Fruit fly (Drosophila melanogaster): ENCODE data around the gene CG13950.

Gene CG13950

DNA sequence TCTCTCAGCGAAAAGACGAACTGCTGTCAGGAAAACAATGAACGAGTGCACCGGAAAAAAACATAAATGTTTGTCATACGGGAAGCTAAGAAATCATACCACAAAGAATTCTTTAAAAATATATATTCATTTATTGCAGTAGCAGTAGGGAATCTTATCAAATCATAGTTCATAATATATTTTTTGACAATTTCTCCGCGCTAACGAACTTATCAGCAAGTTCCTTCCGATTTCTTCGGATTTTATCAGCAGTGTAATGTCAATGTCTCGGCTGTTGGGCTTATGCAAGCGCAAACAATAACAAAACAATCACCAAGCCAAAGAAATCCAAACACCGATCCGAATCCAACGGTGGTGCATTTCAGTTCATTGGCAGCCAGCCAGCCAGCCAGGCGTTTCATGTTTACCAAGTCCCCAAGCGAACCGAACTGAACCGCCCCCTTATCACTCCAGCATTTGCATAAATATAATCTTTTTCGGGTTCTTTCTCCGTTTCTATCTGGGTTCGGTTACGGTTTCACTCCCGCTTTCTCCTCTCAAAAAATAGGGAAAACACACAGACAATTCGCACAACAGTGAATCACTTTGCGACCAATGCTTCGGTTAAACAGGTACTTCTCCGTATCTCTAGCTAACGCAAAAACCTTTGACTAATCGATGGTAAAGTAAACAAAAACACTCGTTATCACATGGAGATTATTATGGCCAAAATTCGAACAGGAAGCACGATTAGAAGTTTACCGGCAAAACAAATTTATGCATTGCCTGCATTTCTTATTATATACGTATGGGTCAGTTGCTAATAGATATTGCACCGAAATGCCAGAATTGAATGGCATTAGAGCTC, 32.3 kb upstream of the CG13950 start:
- TF ChIP-seq insv (optimal IDR thresholded peaks at IDR 0.05): no peak
- no peak for TF ChIP-seq psq (optimal IDR thresholded peaks at IDR 0.05)
- TF ChIP-seq Sin3A (optimal IDR thresholded peaks at IDR 0.05): no peak
- no peak for TF ChIP-seq Myc (optimal IDR thresholded peaks at IDR 0.05)
- TF ChIP-seq h (optimal IDR thresholded peaks at IDR 0.05): no peak
- no peak for TF ChIP-seq ttk (optimal IDR thresholded peaks at IDR 0.05)

DNA sequence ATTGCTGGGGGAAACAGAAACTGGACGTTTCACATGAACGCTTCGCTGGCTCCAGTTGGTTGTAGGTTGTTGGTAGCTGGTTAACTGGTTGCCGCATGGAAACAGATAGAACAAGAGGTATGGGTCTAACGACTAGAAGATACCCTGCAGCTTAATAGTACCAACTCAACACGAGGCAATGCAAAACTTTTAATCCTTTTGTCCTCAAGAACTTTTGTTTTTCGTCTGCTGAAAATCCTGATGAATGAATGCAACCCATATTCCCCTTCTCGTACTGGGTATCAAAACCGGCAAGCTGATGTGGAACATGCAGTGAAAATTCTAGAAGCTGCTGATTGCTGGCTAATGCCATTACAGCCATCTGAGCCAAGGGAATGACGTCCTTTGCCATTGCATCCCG, 22.0 kb upstream of the CG13950 start:
- no peak for TF ChIP-seq h (optimal IDR thresholded peaks at IDR 0.05)
- TF ChIP-seq Myc (optimal IDR thresholded peaks at IDR 0.05): no peak
- no peak for TF ChIP-seq ttk (optimal IDR thresholded peaks at IDR 0.05)
- no peak for TF ChIP-seq Sin3A (optimal IDR thresholded peaks at IDR 0.05)
- no peak for TF ChIP-seq insv (optimal IDR thresholded peaks at IDR 0.05)
- TF ChIP-seq psq (optimal IDR thresholded peaks at IDR 0.05): no peak

DNA sequence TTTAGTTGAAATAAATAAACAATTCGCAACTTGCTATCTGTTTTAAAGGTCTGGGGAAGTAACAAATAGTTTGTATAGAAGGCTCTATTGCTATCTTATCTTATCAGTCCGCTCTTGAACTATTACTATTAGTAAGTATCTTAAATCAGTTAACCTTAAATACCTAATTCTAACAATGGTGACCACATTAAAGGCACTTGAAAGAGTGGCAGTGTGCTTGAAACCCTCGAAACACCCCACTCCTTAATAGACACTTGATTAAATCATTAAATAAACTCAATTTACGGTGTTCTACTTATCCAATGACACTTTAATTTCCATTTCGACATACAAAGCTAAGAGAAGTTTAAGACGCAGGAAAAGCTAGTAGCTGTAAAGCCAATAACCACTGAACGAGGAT, 21.2 kb upstream of the CG13950 start:
- TF ChIP-seq Sin3A (optimal IDR thresholded peaks at IDR 0.05): no peak
- TF ChIP-seq h (optimal IDR thresholded peaks at IDR 0.05): no peak
- TF ChIP-seq psq (optimal IDR thresholded peaks at IDR 0.05): no peak
- TF ChIP-seq Myc (optimal IDR thresholded peaks at IDR 0.05): no peak
- no peak for TF ChIP-seq insv (optimal IDR thresholded peaks at IDR 0.05)
- TF ChIP-seq ttk (optimal IDR thresholded peaks at IDR 0.05): no peak

DNA sequence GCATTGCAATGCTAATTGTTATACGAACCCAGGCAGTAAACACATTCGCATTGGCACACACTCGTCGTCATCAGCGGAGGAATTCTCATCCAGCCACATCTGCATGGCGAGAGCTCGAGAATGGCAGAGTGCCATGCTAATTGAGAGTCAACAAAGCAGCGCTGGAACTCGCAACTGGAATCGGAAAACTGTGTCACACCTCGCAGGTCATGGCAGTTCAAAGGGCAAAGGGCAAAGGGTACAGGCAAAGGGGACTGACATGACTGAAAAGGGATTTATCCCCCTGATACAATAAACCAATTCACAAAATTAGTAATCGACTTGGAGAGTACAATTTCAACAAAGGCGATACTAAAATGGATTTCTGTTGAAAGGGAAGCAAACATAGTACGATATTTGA, 20.0 kb upstream of the CG13950 start:
- no peak for TF ChIP-seq Myc (optimal IDR thresholded peaks at IDR 0.05)
- no peak for TF ChIP-seq h (optimal IDR thresholded peaks at IDR 0.05)
- TF ChIP-seq psq (optimal IDR thresholded peaks at IDR 0.05): no peak
- no peak for TF ChIP-seq ttk (optimal IDR thresholded peaks at IDR 0.05)
- TF ChIP-seq Sin3A (optimal IDR thresholded peaks at IDR 0.05): no peak
- no peak for TF ChIP-seq insv (optimal IDR thresholded peaks at IDR 0.05)

DNA sequence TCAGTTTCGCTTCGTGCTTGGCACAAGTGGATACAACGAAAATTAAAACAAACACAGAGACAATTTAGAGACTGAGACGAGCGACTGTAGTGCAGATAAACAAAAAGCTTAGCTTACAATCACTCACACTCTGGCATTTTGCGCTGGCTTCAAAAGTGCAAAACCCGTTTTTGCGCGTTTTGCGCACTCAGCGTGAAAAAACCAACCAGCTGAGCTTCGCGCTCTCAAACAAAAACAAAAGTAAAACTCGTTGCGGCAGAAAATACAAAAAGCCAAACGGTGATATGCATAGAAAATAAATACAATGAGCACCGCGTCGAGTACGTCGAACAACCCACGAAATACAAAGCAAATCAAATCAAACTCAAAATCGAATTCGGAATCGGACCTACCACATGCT, 19.3 kb upstream of the CG13950 start:
- TF ChIP-seq psq (optimal IDR thresholded peaks at IDR 0.05) (no peak), insv (optimal IDR thresholded peaks at IDR 0.05) (no peak), Sin3A (optimal IDR thresholded peaks at IDR 0.05) (no peak), h (optimal IDR thresholded peaks at IDR 0.05) (no peak), Myc (optimal IDR thresholded peaks at IDR 0.05) (no peak), ttk (optimal IDR thresholded peaks at IDR 0.05) (no peak)

DNA sequence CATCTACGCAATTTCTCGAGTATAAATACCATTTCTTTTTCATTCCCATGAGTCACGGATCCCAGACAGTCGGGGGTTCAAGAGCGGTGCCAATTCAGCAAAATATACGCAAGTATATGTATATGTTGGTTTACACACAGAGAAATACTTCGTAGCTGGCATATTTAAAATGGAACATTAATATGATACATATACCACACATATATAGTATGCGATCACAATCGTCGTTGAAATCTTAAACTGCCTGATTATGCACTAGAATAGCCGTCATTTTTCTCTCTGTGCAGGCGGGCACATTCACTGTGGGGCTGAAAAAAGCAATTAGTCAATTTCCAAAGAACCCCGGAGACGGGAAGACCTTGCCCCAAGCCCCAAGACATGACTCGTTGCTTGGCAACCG, 18.3 kb upstream of the CG13950 start:
- TF ChIP-seq Sin3A (optimal IDR thresholded peaks at IDR 0.05): no peak
- no peak for TF ChIP-seq ttk (optimal IDR thresholded peaks at IDR 0.05)
- TF ChIP-seq h (optimal IDR thresholded peaks at IDR 0.05): no peak
- no peak for TF ChIP-seq Myc (optimal IDR thresholded peaks at IDR 0.05)
- no peak for TF ChIP-seq insv (optimal IDR thresholded peaks at IDR 0.05)
- TF ChIP-seq psq (optimal IDR thresholded peaks at IDR 0.05): no peak

DNA sequence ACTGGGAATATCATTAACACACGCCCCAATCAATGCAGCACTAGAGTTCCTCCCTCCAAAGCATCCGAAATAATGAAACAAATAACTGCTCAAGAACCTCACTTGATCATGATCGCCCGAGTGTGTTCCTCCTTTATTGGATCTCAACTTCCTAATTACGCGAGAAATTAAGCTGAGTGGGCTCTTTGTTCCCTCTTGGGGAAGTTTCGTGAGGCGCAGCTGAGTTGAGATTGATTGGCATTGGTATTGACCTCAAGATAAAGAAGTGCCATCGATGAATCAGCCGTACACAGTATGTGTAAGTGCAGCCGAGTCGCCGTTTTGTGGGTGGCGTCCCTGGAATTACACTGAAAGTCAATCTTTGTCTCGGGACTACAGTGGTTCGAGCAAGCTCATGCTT, 17.1 kb upstream of the CG13950 start:
- TF ChIP-seq Myc (optimal IDR thresholded peaks at IDR 0.05) (no peak), insv (optimal IDR thresholded peaks at IDR 0.05) (no peak), h (optimal IDR thresholded peaks at IDR 0.05) (no peak), Sin3A (optimal IDR thresholded peaks at IDR 0.05) (no peak), psq (optimal IDR thresholded peaks at IDR 0.05) (no peak), ttk (optimal IDR thresholded peaks at IDR 0.05) (no peak)

DNA sequence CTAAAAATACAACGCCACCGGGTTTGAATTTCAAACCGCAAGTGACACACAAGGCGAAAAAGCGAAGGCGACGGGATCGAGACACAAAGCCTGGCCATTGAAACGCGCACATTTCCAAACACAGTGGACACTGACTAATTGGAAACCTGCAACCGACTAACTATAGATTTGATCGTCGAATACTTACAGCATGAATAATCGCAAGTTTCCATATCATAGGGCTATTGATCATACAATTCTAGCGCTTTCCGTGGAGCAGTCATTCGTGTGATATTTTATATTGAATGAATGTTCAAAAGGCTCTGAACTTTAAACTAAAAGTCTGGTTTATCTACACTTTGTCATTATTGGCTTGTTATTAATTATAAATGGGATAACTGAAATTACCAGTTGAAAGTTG, 16.7 kb upstream of the CG13950 start:
- TF ChIP-seq insv (optimal IDR thresholded peaks at IDR 0.05): no peak
- TF ChIP-seq ttk (optimal IDR thresholded peaks at IDR 0.05): no peak
- TF ChIP-seq Sin3A (optimal IDR thresholded peaks at IDR 0.05): no peak
- no peak for TF ChIP-seq psq (optimal IDR thresholded peaks at IDR 0.05)
- no peak for TF ChIP-seq Myc (optimal IDR thresholded peaks at IDR 0.05)
- no peak for TF ChIP-seq h (optimal IDR thresholded peaks at IDR 0.05)

DNA sequence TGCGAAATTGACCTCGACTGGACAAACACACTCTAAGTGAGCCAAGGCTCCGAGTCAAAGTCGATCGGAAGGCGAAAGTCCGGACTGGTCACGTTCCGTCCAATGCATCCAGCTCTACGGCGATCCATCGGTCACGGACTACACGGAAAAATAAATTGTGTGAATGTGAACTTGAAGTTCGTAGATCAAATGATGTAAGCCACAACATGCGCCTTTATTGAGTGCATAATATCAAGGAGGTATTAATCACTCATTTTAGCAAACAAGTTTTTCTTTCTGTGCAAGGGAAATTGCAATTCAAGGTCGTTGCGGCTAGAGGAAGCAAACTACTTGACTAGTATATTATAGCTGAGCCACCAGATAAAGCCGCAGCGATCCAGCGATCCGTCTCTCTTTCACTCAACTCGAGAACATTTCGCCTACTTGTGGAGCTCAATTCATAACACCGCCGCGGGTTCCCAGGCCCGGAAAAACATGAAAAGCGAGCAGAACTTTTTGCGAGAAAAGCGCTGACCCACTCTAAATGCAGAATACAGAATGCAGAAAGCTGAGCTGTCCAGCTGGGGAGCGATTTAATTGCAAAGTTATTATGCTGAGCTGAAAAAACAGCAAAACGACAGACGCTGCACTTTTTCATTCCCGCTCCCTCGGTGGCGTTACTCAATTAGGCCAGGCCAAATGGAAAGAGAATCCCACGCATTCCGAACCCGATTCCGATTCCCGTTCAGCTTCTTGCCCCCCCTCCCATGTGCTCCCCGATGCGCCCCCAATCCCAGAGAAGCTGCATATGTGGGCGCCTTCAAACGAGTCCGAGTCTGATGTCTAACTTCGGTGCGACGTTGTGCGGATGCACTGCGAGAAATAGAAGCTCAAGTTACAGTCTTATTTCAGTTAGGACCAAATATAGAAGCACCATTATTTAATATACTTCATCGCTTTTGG, 15.9 kb upstream of the CG13950 start:
- no peak for TF ChIP-seq ttk (optimal IDR thresholded peaks at IDR 0.05)
- TF ChIP-seq insv (optimal IDR thresholded peaks at IDR 0.05): no peak

DNA sequence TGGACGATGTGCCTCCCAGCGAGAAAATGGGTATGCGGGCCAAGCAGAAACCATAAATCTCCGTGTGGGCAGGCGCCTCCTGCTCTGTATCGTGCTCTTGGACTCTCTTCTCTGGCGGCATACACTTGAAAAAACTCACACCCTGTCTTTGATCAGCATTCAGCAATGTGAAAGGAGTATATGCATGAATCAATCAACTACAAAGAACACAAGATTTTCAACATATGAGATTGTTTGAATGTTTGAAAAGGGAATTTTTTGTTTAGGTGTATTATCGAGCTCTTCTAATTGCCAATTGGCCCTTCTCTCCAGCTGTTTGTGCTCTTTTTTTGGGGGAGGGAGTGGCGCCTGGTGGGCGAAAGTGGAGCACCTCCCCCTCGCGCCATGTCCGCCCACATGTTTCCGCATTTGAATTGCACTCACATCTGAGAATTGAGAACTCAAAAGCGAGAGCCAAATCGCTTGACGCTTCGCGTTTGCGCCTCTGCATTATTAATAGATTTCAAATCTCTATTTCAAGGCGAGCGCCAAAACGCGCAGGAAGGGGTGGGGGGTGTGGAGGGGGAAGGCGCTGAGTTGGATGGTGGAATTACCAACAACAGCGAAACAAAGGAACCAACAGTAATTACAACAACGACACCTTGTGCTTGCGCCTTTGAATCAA, 14.5 kb upstream of the CG13950 start:
- no peak for TF ChIP-seq Sin3A (optimal IDR thresholded peaks at IDR 0.05)
- TF ChIP-seq psq (optimal IDR thresholded peaks at IDR 0.05): no peak
- TF ChIP-seq h (optimal IDR thresholded peaks at IDR 0.05): no peak
- TF ChIP-seq ttk (optimal IDR thresholded peaks at IDR 0.05): no peak
- no peak for TF ChIP-seq insv (optimal IDR thresholded peaks at IDR 0.05)
- no peak for TF ChIP-seq Myc (optimal IDR thresholded peaks at IDR 0.05)

DNA sequence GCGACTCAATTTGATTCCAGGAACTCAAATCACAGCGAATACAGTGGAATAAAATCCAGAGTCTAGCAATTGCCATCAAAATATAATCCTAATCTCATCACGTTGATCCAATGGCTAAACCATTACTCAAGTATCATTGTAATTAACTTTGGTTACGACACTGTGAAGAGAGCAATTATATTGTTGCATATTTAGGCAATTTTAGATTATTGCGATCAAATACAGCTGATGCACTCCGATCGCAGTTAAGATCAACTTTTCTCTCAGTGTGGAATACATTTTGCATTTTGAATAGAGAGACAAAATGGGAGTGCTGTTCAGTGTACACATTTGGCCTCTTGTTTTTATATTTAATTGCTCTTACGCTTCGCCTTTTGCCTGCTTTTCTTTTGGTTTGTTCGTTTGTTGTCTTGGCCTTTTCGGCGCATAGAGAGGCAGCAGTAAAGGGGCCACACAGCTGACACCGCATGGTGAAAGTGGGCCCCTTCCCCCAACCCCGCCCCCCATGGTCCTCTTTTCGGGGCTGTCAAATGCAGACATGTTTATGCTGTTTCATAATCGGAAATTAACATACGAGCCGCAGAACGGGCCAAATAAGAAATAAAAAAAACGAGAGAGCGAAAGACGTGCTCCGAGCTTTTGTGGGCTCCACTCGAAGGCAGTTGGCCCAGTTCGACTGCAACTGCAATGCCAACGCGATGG, 13.7 kb upstream of the CG13950 start:
- no peak for TF ChIP-seq h (optimal IDR thresholded peaks at IDR 0.05)
- no peak for TF ChIP-seq Myc (optimal IDR thresholded peaks at IDR 0.05)
- TF ChIP-seq ttk (optimal IDR thresholded peaks at IDR 0.05): no peak
- no peak for TF ChIP-seq psq (optimal IDR thresholded peaks at IDR 0.05)
- TF ChIP-seq Sin3A (optimal IDR thresholded peaks at IDR 0.05): no peak
- no peak for TF ChIP-seq insv (optimal IDR thresholded peaks at IDR 0.05)
